Worm (Caenorhabditis elegans) whole organism, L1 larva: ENCODE results near the gene R07B1.11.
A peak's percentile ranks its signal among the peaks of the same experiment; 100 is the strongest.

Experiments used
- C04F5.9 ChIP-seq: sonication (generic microtip); optimal IDR thresholded peaks from 2 replicates; lab custom pipeline; 2016; ENCODE audit warnings: missing genetic modification characterization, missing compliant biosample characterization
- C16A3.4 ChIP-seq: fragments of 150-350 bp; optimal IDR thresholded peaks from 2 replicates; lab custom pipeline; 2014; ENCODE audit warnings: missing biosample characterization, missing genetic modification characterization
- C34B4.2 ChIP-seq: sonication (generic microtip); optimal IDR thresholded peaks from 2 replicates; lab custom pipeline; 2017; ENCODE audit warnings: mild to moderate bottlenecking, missing genetic modification characterization, missing compliant biosample characterization
- blmp-1 ChIP-seq: fragments of 150-350 bp; optimal IDR thresholded peaks from 2 replicates; lab custom pipeline; 2014; ENCODE audit warnings: missing biosample characterization, missing genetic modification characterization
- ceh-8 ChIP-seq: fragments of 200-800 bp; sonication (Bioruptor generic); optimal IDR thresholded peaks from 2 replicates; lab custom pipeline; 2018; ENCODE audit warnings: mild to moderate bottlenecking, missing genetic modification characterization, moderate library complexity, missing compliant biosample characterization
- ceh-82 ChIP-seq, 3 experiments: fragments of 150-350 bp in 1 of 3; sonication (generic microtip) in 2 of 3; optimal IDR thresholded peaks; 2 replicates each; lab custom pipeline; 2014 to 2017; ENCODE audit warnings: missing biosample characterization in 3 of 3, missing genetic modification characterization in 3 of 3
- ceh-90 ChIP-seq: sonication (generic microtip); optimal IDR thresholded peaks from 2 replicates; lab custom pipeline; 2016; ENCODE audit warnings: missing genetic modification characterization, missing compliant biosample characterization
- dpl-1 ChIP-seq, 3 experiments: fragments of 150-350 bp in 2 of 3; sonication (generic microtip) in 1 of 3; optimal IDR thresholded peaks; 2 replicates each; lab custom pipeline; 2014 to 2017; ENCODE audit warnings: missing biosample characterization in 3 of 3, missing genetic modification characterization in 3 of 3, missing genetic modification reagents in 3 of 3
- efl-1 ChIP-seq, 4 experiments: fragments of 150-350 bp; optimal IDR thresholded peaks in 3 of 4; peaks in 1 of 4; 1 replicate in 1 of 4; 2 replicates in 3 of 4; lab custom pipeline; 2014; ENCODE audit warnings: missing biosample characterization in 2 of 4, missing genetic modification characterization in 2 of 4, missing genetic modification reagents in 2 of 4
- egl-27 ChIP-seq, 2 experiments: fragments of 150-350 bp in 1 of 2; sonication (generic microtip); optimal IDR thresholded peaks; 3 replicates each; lab custom pipeline; 2017 to 2018; ENCODE audit warnings: missing biosample characterization in 2 of 2, missing genetic modification characterization in 2 of 2, missing genetic modification reagents in 2 of 2
- elt-2 ChIP-seq: sonication (generic microtip); optimal IDR thresholded peaks from 2 replicates; lab custom pipeline; 2016; ENCODE audit warnings: missing genetic modification characterization, mild to moderate bottlenecking, inconsistent platforms, missing compliant biosample characterization, missing genetic modification reagents
- elt-3 ChIP-seq, 6 experiments: fragments of 150-350 bp in 1 of 6; sonication (generic microtip); optimal IDR thresholded peaks; 2 replicates each; lab custom pipeline; 2017 to 2018; ENCODE audit warnings: missing biosample characterization in 6 of 6, missing genetic modification characterization in 6 of 6, inconsistent platforms in 1 of 6
- fkh-10 ChIP-seq: sonication (generic microtip); optimal IDR thresholded peaks from 2 replicates; lab custom pipeline; 2017; ENCODE audit warnings: missing biosample characterization, missing genetic modification reagents, missing genetic modification characterization
- grh-1 ChIP-seq: fragments of 200-800 bp; sonication (Bioruptor generic); IDR thresholded peaks from 2 replicates; pipeline ENCODE4 v1.3.6; 2022; ENCODE audit warnings: missing genetic modification reagents, missing genetic modification characterization, missing compliant biosample characterization
- irx-1 ChIP-seq: sonication (generic microtip); optimal IDR thresholded peaks from 2 replicates; lab custom pipeline; 2016; ENCODE audit warnings: missing genetic modification characterization, missing compliant biosample characterization
- jun-1 ChIP-seq: fragments of 150-350 bp; optimal IDR thresholded peaks from 2 replicates; lab custom pipeline; 2014; ENCODE audit warnings: missing biosample characterization, missing genetic modification reagents, missing genetic modification characterization
- lin-14 ChIP-seq: fragments of 200-800 bp; sonication (Bioruptor generic); optimal IDR thresholded peaks from 2 replicates; lab custom pipeline; 2018; ENCODE audit warnings: mild to moderate bottlenecking, missing genetic modification characterization, moderate library complexity, missing compliant biosample characterization
- lin-35 ChIP-seq, 2 experiments: fragments of 150-350 bp; optimal IDR thresholded peaks; 2 replicates each; lab custom pipeline; 2014; ENCODE audit warnings: missing biosample characterization in 2 of 2, missing genetic modification characterization in 2 of 2, missing genetic modification reagents in 2 of 2
- lsy-2 ChIP-seq, 2 experiments: fragments of 150-350 bp; optimal IDR thresholded peaks; 2 replicates each; lab custom pipeline; 2014; ENCODE audit warnings: missing biosample characterization in 2 of 2, missing genetic modification characterization in 2 of 2
- mep-1 ChIP-seq: fragments of 150-350 bp; optimal IDR thresholded peaks from 2 replicates; lab custom pipeline; 2014; ENCODE audit warnings: missing biosample characterization, missing genetic modification characterization
- nhr-11 ChIP-seq: fragments of 150-350 bp; optimal IDR thresholded peaks from 2 replicates; lab custom pipeline; 2014; ENCODE audit warnings: missing biosample characterization, missing genetic modification characterization
- nhr-12 ChIP-seq: sonication (generic microtip); optimal IDR thresholded peaks from 2 replicates; lab custom pipeline; 2017; ENCODE audit warnings: missing biosample characterization, missing genetic modification characterization
- nhr-19 ChIP-seq: fragments of 200-800 bp; sonication (Bioruptor generic); conservative IDR thresholded peaks from 2 replicates; pipeline ENCODE4 v1.3.6; 2022; ENCODE audit warnings: missing genetic modification characterization, missing compliant biosample characterization
- nhr-20 ChIP-seq: sonication (generic microtip); optimal IDR thresholded peaks from 2 replicates; lab custom pipeline; 2016; ENCODE audit warnings: mild to moderate bottlenecking, missing genetic modification characterization, missing compliant biosample characterization
- nhr-76 ChIP-seq: sonication (generic microtip); optimal IDR thresholded peaks from 2 replicates; lab custom pipeline; 2017; ENCODE audit warnings: missing biosample characterization, missing genetic modification characterization
- nhr-85 ChIP-seq: sonication (generic microtip); peaks from one replicate; lab custom pipeline; 2016; ENCODE audit warnings: missing genetic modification characterization, inconsistent platforms, missing compliant biosample characterization
- pax-3 ChIP-seq: fragments of 200-800 bp; sonication (Bioruptor generic); optimal IDR thresholded peaks from 2 replicates; lab custom pipeline; 2018; ENCODE audit warnings: mild to moderate bottlenecking, missing genetic modification characterization, moderate library complexity, missing compliant biosample characterization
- pqm-1 ChIP-seq: sonication (generic microtip); optimal IDR thresholded peaks from 3 replicates; lab custom pipeline; 2017; ENCODE audit warnings: missing biosample characterization, missing genetic modification characterization
- rnt-1 ChIP-seq: sonication (generic microtip); optimal IDR thresholded peaks from 2 replicates; lab custom pipeline; 2016; ENCODE audit warnings: mild to moderate bottlenecking, missing genetic modification characterization, moderate library complexity, missing compliant biosample characterization
- skn-1 ChIP-seq: fragments of 150-350 bp; optimal IDR thresholded peaks from 2 replicates; lab custom pipeline; 2014; ENCODE audit warnings: missing biosample characterization, missing genetic modification characterization
- snu-23 ChIP-seq: sonication (generic microtip); optimal IDR thresholded peaks from 2 replicates; lab custom pipeline; 2016; ENCODE audit warnings: missing genetic modification characterization, missing compliant biosample characterization
- sox-4 ChIP-seq: sonication (generic microtip); optimal IDR thresholded peaks from 2 replicates; lab custom pipeline; 2016; ENCODE audit warnings: missing genetic modification characterization, missing compliant biosample characterization
- tbx-2 ChIP-seq: sonication (generic microtip); optimal IDR thresholded peaks from 2 replicates; lab custom pipeline; 2016; ENCODE audit warnings: missing genetic modification characterization, missing compliant biosample characterization
- unc-86 ChIP-seq: sonication (generic microtip); optimal IDR thresholded peaks from 2 replicates; lab custom pipeline; 2016; ENCODE audit warnings: missing genetic modification characterization, missing compliant biosample characterization
- vab-15 ChIP-seq: sonication (generic microtip); optimal IDR thresholded peaks from 2 replicates; lab custom pipeline; 2017; ENCODE audit warnings: missing genotype, mild to moderate bottlenecking, missing genetic modification characterization, missing compliant biosample characterization
- xbp-1 ChIP-seq: sonication (generic microtip); optimal IDR thresholded peaks from 2 replicates; lab custom pipeline; 2016; ENCODE audit warnings: missing genetic modification characterization, missing compliant biosample characterization
- zag-1 ChIP-seq: fragments of 150-350 bp; optimal IDR thresholded peaks from 2 replicates; lab custom pipeline; 2014; ENCODE audit warnings: missing biosample characterization, missing genetic modification characterization
- zip-4 ChIP-seq: fragments of 200-800 bp; sonication (Bioruptor generic); optimal IDR thresholded peaks from 2 replicates; lab custom pipeline; 2018; ENCODE audit warnings: mild to moderate bottlenecking, missing genetic modification characterization, moderate library complexity, missing compliant biosample characterization

R07B1.11 gene

ce11 chrX:9856618-9857017 lies at the start of gene R07B1.11:
Gene R07B1.11, plus strand, starts transcription at chrX:9856918.
- TF ChIP-seq nhr-19 (GFP tag; lab: Robert Waterston, UW) (no peak), C04F5.9 (tag; lab: Kevin White, UChicago) (no peak), ceh-8 (no peak), irx-1 (tag; lab: Kevin White, UChicago) (no peak), elt-3 (tag; optimal IDR thresholded peaks at IDR 0.05; lab: Kevin White, UChicago) (no peak), skn-1 (no peak), egl-27 (tag; optimal IDR thresholded peaks at IDR 0.05; lab: Kevin White, UChicago) (no peak), mep-1 (tag; lab: Kevin White, UChicago) (no peak), zag-1 (tag; lab: Kevin White, UChicago) (no peak), pqm-1 (no peak), nhr-20 (tag; lab: Kevin White, UChicago) (no peak), C34B4.2 (tag; lab: Kevin White, UChicago) (no peak)

- TF ChIP-seq lin-14 (GFP tag; lab: Kevin White, UChicago) = peak; percentile 65
- TF ChIP-seq jun-1 (tag; lab: Kevin White, UChicago) = no peak
- TF ChIP-seq fkh-10 (GFP tag; lab: Kevin White, UChicago) = peak; percentile 96
- no peak for TF ChIP-seq ceh-82 (tag; optimal IDR thresholded peaks at IDR 0.05; lab: Kevin White, UChicago)
- TF ChIP-seq nhr-76 (tag; lab: Kevin White, UChicago) = no peak
These were observed 49.2 kb upstream of the R07B1.11 start, which contains the start of gene lgc-47 for ce11 chrX:9807377-9808048. Gene lgc-47, minus strand, starts transcription at chrX:9807662.

ce11 chrX:9814132-9814811 lies 42.4 kb upstream of the R07B1.11 start:
- no peak for TF ChIP-seq pax-3 (tag; lab: Kevin White, UChicago)
- peak; percentile 74 for TF ChIP-seq lin-14 (GFP tag; lab: Kevin White, UChicago)
- no peak for TF ChIP-seq irx-1 (tag; lab: Kevin White, UChicago)
- peak; percentile 0 for TF ChIP-seq unc-86 (tag; lab: Kevin White, UChicago)
- peak; percentile 36 for TF ChIP-seq fkh-10 (GFP tag; lab: Kevin White, UChicago)
- TF ChIP-seq ceh-82 (tag; optimal IDR thresholded peaks at IDR 0.05; lab: Kevin White, UChicago) = peak in 1 of 3 experiments; percentile 28

- TF ChIP-seq zip-4 (GFP tag; lab: Kevin White, UChicago) (no peak), C04F5.9 (tag; lab: Kevin White, UChicago) (no peak), nhr-11 (tag; lab: Kevin White, UChicago) (no peak), unc-86 (tag; lab: Kevin White, UChicago) (no peak), grh-1 (GFP tag; lab: Robert Waterston, UW) (no peak), tbx-2 (tag; lab: Kevin White, UChicago) (no peak), blmp-1 (tag; lab: Kevin White, UChicago) (no peak), nhr-12 (tag; lab: Kevin White, UChicago) (no peak), efl-1 (optimal IDR thresholded peaks at IDR 0.05; lab: Kevin White, UChicago) (no peak), efl-1 (GFP tag; optimal IDR thresholded peaks at IDR 0.05 in 1 of 2; lab: Kevin White, UChicago) (no peak), dpl-1 (GFP tag; optimal IDR thresholded peaks at IDR 0.05; lab: Kevin White, UChicago) (no peak), fkh-10 (GFP tag; lab: Kevin White, UChicago) (no peak), rnt-1 (tag; lab: Kevin White, UChicago) (no peak)
These were observed 34.5 kb upstream of the R07B1.11 start, which contains the start of gene dpy-22 for ce11 chrX:9822173-9822572. Gene dpy-22, minus strand, starts transcription at chrX:9822273.

- TF ChIP-seq xbp-1 (tag; lab: Kevin White, UChicago) = peak; percentile 54
- TF ChIP-seq elt-2 (tag; lab: Kevin White, UChicago) = peak; percentile 36
- peak; percentile 36 to 60 for TF ChIP-seq lin-35 (GFP tag; optimal IDR thresholded peaks at IDR 0.05; lab: Kevin White, UChicago)
- peak; percentile 76 for TF ChIP-seq snu-23
- peak; percentile 27 to 67 for TF ChIP-seq lsy-2 (tag; optimal IDR thresholded peaks at IDR 0.05; lab: Kevin White, UChicago)
- TF ChIP-seq tbx-2 (tag; lab: Kevin White, UChicago) = peak; percentile 45
- peak; percentile 25; the same call in 1 of the 2 replicates for TF ChIP-seq nhr-19 (GFP tag; lab: Robert Waterston, UW)
- TF ChIP-seq rnt-1 (tag; lab: Kevin White, UChicago) = peak; percentile 60
- TF ChIP-seq nhr-85 (tag; lab: Kevin White, UChicago) = peak; percentile 45
- TF ChIP-seq nhr-76 (tag; lab: Kevin White, UChicago) = no peak
- no peak for TF ChIP-seq ceh-90 (tag; lab: Kevin White, UChicago)
- TF ChIP-seq C16A3.4 (tag; lab: Kevin White, UChicago) = peak; percentile 31
- TF ChIP-seq vab-15 (tag; lab: Kevin White, UChicago) = no peak
- TF ChIP-seq jun-1 (tag; lab: Kevin White, UChicago) = peak; percentile 71
- peak; percentile 89 for TF ChIP-seq lin-14 (GFP tag; lab: Kevin White, UChicago)
- no peak for TF ChIP-seq sox-4
- TF ChIP-seq skn-1 = peak; percentile 90
- TF ChIP-seq efl-1 (optimal IDR thresholded peaks at IDR 0.05; lab: Kevin White, UChicago) = peak in 1 of 2 experiments; percentile 51
- peak in 1 of 2 experiments; percentile 47 for TF ChIP-seq efl-1 (GFP tag; optimal IDR thresholded peaks at IDR 0.05 in 1 of 2; lab: Kevin White, UChicago)
These were observed 34.0 kb upstream of the R07B1.11 start for ce11 chrX:9822606-9823264.
